Worm (Caenorhabditis elegans) whole organism, late embryonic: Measurements from ENCODE around the gene F11D5.5.

ENCODE experiments used
- ama-1 ChIP-seq: fragments of 150-350 bp; optimal IDR thresholded peaks from 2 replicates; lab custom pipeline; 2014
- ceh-6 ChIP-seq: fragments of 200-800 bp; sonication (Bioruptor generic); optimal IDR thresholded peaks from 2 replicates; lab custom pipeline; 2018; ENCODE audit warnings: mild to moderate bottlenecking, missing genetic modification characterization, missing compliant biosample characterization
- nhr-11 ChIP-seq: fragments of 150-350 bp; optimal IDR thresholded peaks from 2 replicates; lab custom pipeline; 2014; ENCODE audit warnings: missing biosample characterization, missing genetic modification characterization
- pha-4 ChIP-seq: fragments of 150-350 bp; optimal IDR thresholded peaks from 2 replicates; lab custom pipeline; 2018; ENCODE audit warnings: missing biosample characterization, missing genetic modification reagents, missing genetic modification characterization
- pqm-1 ChIP-seq: sonication (generic microtip); optimal IDR thresholded peaks from 2 replicates; lab custom pipeline; 2016; ENCODE audit warnings: missing genetic modification characterization, missing compliant biosample characterization

ce11 chrX:3258842-3259241 is 43.0 kb upstream of the F11D5.5 start, which contains the start of gene lbp-1:
- no peak for TF ChIP-seq ceh-6
- no peak for TF ChIP-seq pha-4 (tag; lab: Kevin White, UChicago)
- no peak for TF ChIP-seq ama-1
- no peak for TF ChIP-seq nhr-11 (tag; lab: Kevin White, UChicago)
- TF ChIP-seq pqm-1 (tag; lab: Kevin White, UChicago) = no peak
